Worm (Caenorhabditis elegans) whole organism, L1 larva: ENCODE data around the gene Y54F10BM.13.

ENCODE experiments used
- ces-1 ChIP-seq: fragments of 150-350 bp; optimal IDR thresholded peaks from 2 replicates; lab custom pipeline; 2014; ENCODE audit warnings: missing biosample characterization, missing genetic modification reagents, missing genetic modification characterization
- fos-1 ChIP-seq: fragments of 150-350 bp; optimal IDR thresholded peaks from 2 replicates; lab custom pipeline; 2014; ENCODE audit warnings: missing biosample characterization, missing genetic modification characterization
- jun-1 ChIP-seq: fragments of 150-350 bp; optimal IDR thresholded peaks from 2 replicates; lab custom pipeline; 2014; ENCODE audit warnings: missing biosample characterization, missing genetic modification reagents, missing genetic modification characterization
- lin-13 ChIP-seq: fragments of 150-350 bp; optimal IDR thresholded peaks from 2 replicates; lab custom pipeline; 2014; ENCODE audit warnings: missing biosample characterization, missing genetic modification reagents, missing genetic modification characterization
- mdl-1 ChIP-seq, 2 experiments: fragments of 150-350 bp; optimal IDR thresholded peaks; 2 replicates each; lab custom pipeline; 2014 to 2017; ENCODE audit warnings: missing biosample characterization in 2 of 2, missing genetic modification characterization in 2 of 2, inconsistent platforms in 1 of 2
- nhr-12 ChIP-seq: sonication (generic microtip); optimal IDR thresholded peaks from 2 replicates; lab custom pipeline; 2017; ENCODE audit warnings: missing biosample characterization, missing genetic modification characterization
- nhr-77 ChIP-seq: fragments of 150-350 bp; optimal IDR thresholded peaks from 2 replicates; lab custom pipeline; 2014; ENCODE audit warnings: missing biosample characterization, missing genetic modification characterization
- rnt-1 ChIP-seq: sonication (generic microtip); optimal IDR thresholded peaks from 2 replicates; lab custom pipeline; 2016; ENCODE audit warnings: mild to moderate bottlenecking, missing genetic modification characterization, moderate library complexity, missing compliant biosample characterization
- tbx-2 ChIP-seq: sonication (generic microtip); optimal IDR thresholded peaks from 2 replicates; lab custom pipeline; 2016; ENCODE audit warnings: missing genetic modification characterization, missing compliant biosample characterization
- unc-130 ChIP-seq: fragments of 150-350 bp; optimal IDR thresholded peaks from 2 replicates; lab custom pipeline; 2017; ENCODE audit warnings: missing biosample characterization, missing genetic modification characterization, inconsistent platforms
- unc-62 ChIP-seq: fragments of 150-350 bp; optimal IDR thresholded peaks from 2 replicates; lab custom pipeline; 2014; ENCODE audit warnings: missing biosample characterization, missing genetic modification reagents, missing genetic modification characterization
- unc-98 ChIP-seq: fragments of 200-800 bp; sonication (Bioruptor generic); IDR thresholded peaks from 2 replicates; pipeline ENCODE4 v1.3.6; 2022; ENCODE audit warnings: missing genetic modification characterization, missing compliant biosample characterization
- zip-4 ChIP-seq: fragments of 200-800 bp; sonication (Bioruptor generic); optimal IDR thresholded peaks from 2 replicates; lab custom pipeline; 2018; ENCODE audit warnings: mild to moderate bottlenecking, missing genetic modification characterization, moderate library complexity, missing compliant biosample characterization
- ztf-11 ChIP-seq, 2 experiments: sonication (generic microtip); optimal IDR thresholded peaks; 2 replicates each; lab custom pipeline; 2016 to 2017; ENCODE audit warnings: missing genetic modification characterization in 2 of 2, missing biosample characterization in 1 of 2, missing compliant biosample characterization in 1 of 2

DNA sequence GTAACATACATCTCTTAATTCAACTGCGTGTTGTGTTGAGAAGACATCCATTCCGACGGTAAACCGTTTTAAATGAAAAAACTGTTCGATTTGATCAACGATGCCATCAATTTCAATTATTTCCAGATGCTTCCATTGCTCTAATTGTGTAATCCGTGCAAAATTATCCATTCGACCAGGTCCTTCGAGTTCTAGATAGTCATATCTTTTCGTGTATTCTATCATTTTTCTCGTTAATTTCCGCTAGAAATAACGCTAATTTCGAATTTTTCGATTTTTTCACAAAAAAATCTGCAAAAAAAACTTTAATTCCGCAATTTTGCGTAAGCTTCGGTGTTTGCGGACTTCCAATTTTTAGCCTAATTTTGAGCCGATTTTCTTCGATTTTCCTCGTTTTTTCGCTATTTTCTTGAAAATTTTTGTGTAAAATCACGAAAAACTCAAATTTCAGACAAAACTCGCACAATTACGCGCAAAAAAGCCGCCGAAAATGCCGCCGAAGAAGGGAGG, 16.8 kb downstream of the Y54F10BM.13 start, which contains the start of the genes fbxa-66 and iffb-1:
- TF ChIP-seq ces-1 (GFP tag; lab: Kevin White, UChicago) (no peak), mdl-1 (tag; optimal IDR thresholded peaks at IDR 0.05; lab: Kevin White, UChicago) (no peak), nhr-77 (tag; lab: Kevin White, UChicago) (no peak), jun-1 (tag; lab: Kevin White, UChicago) (no peak), ztf-11 (tag; optimal IDR thresholded peaks at IDR 0.05; lab: Kevin White, UChicago) (no peak), tbx-2 (tag; lab: Kevin White, UChicago) (no peak), unc-130 (tag; lab: Kevin White, UChicago) (no peak), fos-1 (tag; lab: Kevin White, UChicago) (no peak), lin-13 (GFP tag; lab: Kevin White, UChicago) (no peak), rnt-1 (tag; lab: Kevin White, UChicago) (no peak), unc-62 (GFP tag; lab: Kevin White, UChicago) (no peak), zip-4 (GFP tag; lab: Kevin White, UChicago) (no peak), nhr-12 (no peak), unc-98 (GFP tag; lab: Robert Waterston, UW) (no peak)
